Fruit fly (Drosophila melanogaster) whole organism, prepupa: ENCODE measurements around the gene CG15047.

Experiments
- Blimp-1 ChIP-seq: fragments of 200-800 bp; sonication (Bioruptor generic); optimal IDR thresholded peaks from 3 replicates; lab custom pipeline; 2017; ENCODE audit warnings: missing biosample characterization, missing genetic modification characterization, mild to moderate bottlenecking, moderate library complexity, missing genetic modification reagents
- CG10631 ChIP-seq: fragments of 200-800 bp; sonication (Bioruptor generic); optimal IDR thresholded peaks from 2 replicates; lab custom pipeline; 2016; ENCODE audit warnings: missing biosample characterization, missing genetic modification characterization
- CG11294 ChIP-seq: fragments of 200-800 bp; sonication (Bioruptor generic); IDR thresholded peaks from 2 replicates; pipeline ENCODE4 v1.3.6; 2022; ENCODE audit warnings: missing biosample characterization, missing genetic modification characterization
- CG15336 ChIP-seq: fragments of 200-800 bp; sonication (Bioruptor generic); IDR thresholded peaks from 2 replicates; pipeline ENCODE4 v1.3.6; 2022; ENCODE audit warnings: missing biosample characterization, missing genetic modification characterization
- CG3032 ChIP-seq: fragments of 200-800 bp; optimal IDR thresholded peaks from 2 replicates; lab custom pipeline; 2019; ENCODE audit warnings: missing biosample characterization, mild to moderate bottlenecking, missing genetic modification characterization, moderate library complexity
- CG31627 ChIP-seq: fragments of 200-800 bp; sonication (Bioruptor generic); optimal IDR thresholded peaks from 3 replicates; lab custom pipeline; 2016; ENCODE audit warnings: missing biosample characterization, missing genetic modification characterization
- CG32006 ChIP-seq: fragments of 200-800 bp; sonication (Bioruptor generic); optimal IDR thresholded peaks from 3 replicates; lab custom pipeline; 2017; ENCODE audit warnings: missing biosample characterization, mild to moderate bottlenecking, missing genetic modification characterization
- CG34406 ChIP-seq: fragments of 200-800 bp; sonication (Bioruptor generic); optimal IDR thresholded peaks from 3 replicates; lab custom pipeline; 2016; ENCODE audit warnings: missing biosample characterization, missing genetic modification characterization
- CG4318 ChIP-seq: fragments of 200-800 bp; sonication (Bioruptor generic); optimal IDR thresholded peaks from 3 replicates; lab custom pipeline; 2017; ENCODE audit warnings: missing biosample characterization, mild to moderate bottlenecking, missing genetic modification characterization
- CG6163 ChIP-seq: fragments of 200-800 bp; sonication (Bioruptor generic); IDR thresholded peaks from 3 replicates; pipeline ENCODE4 v1.3.6; 2022; ENCODE audit warnings: missing biosample characterization, missing genetic modification characterization
- CG6792 ChIP-seq: fragments of 200-800 bp; sonication (Bioruptor generic); optimal IDR thresholded peaks from 3 replicates; lab custom pipeline; 2016; ENCODE audit warnings: missing biosample characterization, missing genetic modification characterization
- CG6854 ChIP-seq: fragments of 200-800 bp; sonication (Bioruptor generic); optimal IDR thresholded peaks from 2 replicates; lab custom pipeline; 2017; ENCODE audit warnings: missing biosample characterization, mild to moderate bottlenecking, missing genetic modification characterization
- CG7368 ChIP-seq: fragments of 200-800 bp; sonication (Bioruptor generic); optimal IDR thresholded peaks from 3 replicates; lab custom pipeline; 2016; ENCODE audit warnings: missing biosample characterization, missing genetic modification characterization
- CG8119 ChIP-seq: fragments of 200-800 bp; sonication (Bioruptor generic); IDR thresholded peaks from 3 replicates; pipeline ENCODE4 v1.3.6; 2022; ENCODE audit warnings: missing biosample characterization, missing genetic modification characterization
- CG8319 ChIP-seq: fragments of 200-800 bp; sonication (Bioruptor generic); optimal IDR thresholded peaks from 3 replicates; lab custom pipeline; 2016; ENCODE audit warnings: missing biosample characterization, missing genetic modification characterization
- Eip75B ChIP-seq: fragments of 200-800 bp; sonication (Bioruptor generic); optimal IDR thresholded peaks from 3 replicates; lab custom pipeline; 2016; ENCODE audit warnings: missing biosample characterization, missing genetic modification characterization
- Eip78C ChIP-seq: fragments of 200-800 bp; sonication (Bioruptor generic); peaks from one replicate; lab custom pipeline; 2016; ENCODE audit warnings: missing biosample characterization, missing genetic modification characterization
- Ets21C ChIP-seq: fragments of 200-800 bp; sonication (Bioruptor generic); optimal IDR thresholded peaks from 3 replicates; lab custom pipeline; 2016; ENCODE audit warnings: missing biosample characterization, missing genetic modification characterization
- Ets96B ChIP-seq: fragments of 200-800 bp; optimal IDR thresholded peaks from 2 replicates; lab custom pipeline; 2019; ENCODE audit warnings: missing biosample characterization, mild to moderate bottlenecking, missing genetic modification characterization, moderate library complexity
- Hr38 ChIP-seq: sonication (Bioruptor generic); optimal IDR thresholded peaks from 2 replicates; lab custom pipeline; 2016; ENCODE audit warnings: missing biosample characterization, missing genetic modification characterization
- Hr39 ChIP-seq: fragments of 200-800 bp; sonication (Bioruptor generic); optimal IDR thresholded peaks from 2 replicates; lab custom pipeline; 2016; ENCODE audit warnings: missing biosample characterization, missing genetic modification characterization
- Hr4 ChIP-seq: fragments of 200-800 bp; sonication (Bioruptor generic); optimal IDR thresholded peaks from 3 replicates; lab custom pipeline; 2016; ENCODE audit warnings: missing biosample characterization, missing genetic modification characterization
- Lpt ChIP-seq: fragments of 200-800 bp; sonication (Bioruptor generic); optimal IDR thresholded peaks from 3 replicates; lab custom pipeline; 2016; ENCODE audit warnings: missing biosample characterization, missing genetic modification characterization
- OdsH ChIP-seq: fragments of 200-800 bp; sonication (Bioruptor generic); optimal IDR thresholded peaks from 3 replicates; lab custom pipeline; 2016; ENCODE audit warnings: missing biosample characterization, missing genetic modification characterization
- Sox15 ChIP-seq: fragments of 200-800 bp; sonication (Bioruptor generic); optimal IDR thresholded peaks from 3 replicates; lab custom pipeline; 2016; ENCODE audit warnings: missing biosample characterization, missing genetic modification characterization
- achi ChIP-seq: fragments of 200-800 bp; sonication (Bioruptor generic); optimal IDR thresholded peaks from 3 replicates; lab custom pipeline; 2016; ENCODE audit warnings: missing biosample characterization, missing genetic modification characterization
- dac ChIP-seq: fragments of 200-800 bp; sonication (Bioruptor generic); optimal IDR thresholded peaks from 2 replicates; lab custom pipeline; 2017; ENCODE audit warnings: missing biosample characterization, mild to moderate bottlenecking, missing genetic modification characterization
- dsx ChIP-seq: fragments of 200-800 bp; optimal IDR thresholded peaks from 3 replicates; lab custom pipeline; 2019; ENCODE audit warnings: missing biosample characterization, mild to moderate bottlenecking, missing genetic modification characterization, moderate library complexity; ENCODE audit not compliant: poor library complexity, severe bottlenecking
- eg ChIP-seq: fragments of 200-800 bp; sonication (Bioruptor generic); IDR thresholded peaks from 3 replicates; pipeline ENCODE4 v1.3.6; 2022; ENCODE audit warnings: missing biosample characterization, missing genetic modification characterization
- esn ChIP-seq: fragments of 200-800 bp; sonication (Bioruptor generic); optimal IDR thresholded peaks from 2 replicates; lab custom pipeline; 2016; ENCODE audit warnings: missing biosample characterization, mild to moderate bottlenecking, missing genetic modification characterization, moderate library complexity
- fd59A ChIP-seq: fragments of 200-800 bp; sonication (Bioruptor generic); optimal IDR thresholded peaks from 2 replicates; lab custom pipeline; 2017; ENCODE audit warnings: missing biosample characterization, mild to moderate bottlenecking, missing genetic modification characterization, missing genetic modification reagents
- fd85E ChIP-seq: fragments of 200-800 bp; sonication (Bioruptor generic); optimal IDR thresholded peaks from 3 replicates; lab custom pipeline; 2016; ENCODE audit warnings: missing biosample characterization, missing genetic modification characterization
- fkh ChIP-seq: fragments of 200-800 bp; sonication (Bioruptor generic); optimal IDR thresholded peaks from 3 replicates; lab custom pipeline; 2017; ENCODE audit warnings: missing biosample characterization, mild to moderate bottlenecking, missing genetic modification characterization, moderate library complexity
- net ChIP-seq: fragments of 200-800 bp; sonication (Bioruptor generic); optimal IDR thresholded peaks from 3 replicates; lab custom pipeline; 2016; ENCODE audit warnings: missing biosample characterization, missing genetic modification characterization
- pdm3 ChIP-seq: fragments of 200-800 bp; sonication (Bioruptor generic); optimal IDR thresholded peaks from 3 replicates; lab custom pipeline; 2016; ENCODE audit warnings: missing biosample characterization, missing genetic modification characterization
- ss ChIP-seq, 2 experiments: fragments of 200-800 bp; sonication (Bioruptor generic); optimal IDR thresholded peaks; 2 replicates in 1 of 2; 3 replicates in 1 of 2; lab custom pipeline; 2017 to 2018; ENCODE audit warnings: mild to moderate bottlenecking in 2 of 2, missing biosample characterization in 2 of 2, missing genetic modification characterization in 2 of 2, moderate library complexity in 1 of 2
- svp ChIP-seq: fragments of 200-800 bp; sonication (Bioruptor generic); peaks from one replicate; lab custom pipeline; 2016; ENCODE audit warnings: missing biosample characterization, missing genetic modification characterization
- topi ChIP-seq: fragments of 200-800 bp; sonication (Bioruptor generic); optimal IDR thresholded peaks from 3 replicates; lab custom pipeline; 2016; ENCODE audit warnings: missing biosample characterization, missing genetic modification characterization
- vri ChIP-seq: fragments of 200-800 bp; sonication (Bioruptor generic); optimal IDR thresholded peaks from 3 replicates; lab custom pipeline; 2016; ENCODE audit warnings: missing biosample characterization, mild to moderate bottlenecking, missing genetic modification characterization

The CG15047 gene

dm6 chrX:18517415-18517814, 11.1 kb upstream of the CG15047 start (continued):
- TF ChIP-seq CG6792 (GFP tag; lab: Kevin White, UChicago) (peak; percentile 17), CG10631 (no peak), CG8319 (GFP tag; lab: Kevin White, UChicago) (no peak), CG34406 (GFP tag; lab: Kevin White, UChicago) (no peak), dac (GFP tag; lab: Kevin White, UChicago) (peak; percentile 52), pdm3 (GFP tag; lab: Kevin White, UChicago) (peak; percentile 30), CG11294 (GFP tag; lab: Robert Waterston, UW) (no peak)

- TF ChIP-seq CG31627 (GFP tag; lab: Kevin White, UChicago): no peak
- TF ChIP-seq CG6163 (GFP tag; lab: Robert Waterston, UW): no peak
- TF ChIP-seq topi (GFP tag; lab: Kevin White, UChicago): no peak
- peak; percentile 15 for TF ChIP-seq Eip78C (GFP tag; lab: Kevin White, UChicago)
These were observed 8.1 kb upstream of the CG15047 start for dm6 chrX:18520360-18520759.

dm6 chrX:18522395-18523104, 5.9 kb upstream of the CG15047 start, which contains the start of gene CG6481:
TSS of gene CG6481 (minus strand) at chrX:18522445.
- TF ChIP-seq CG6854 (GFP tag; lab: Kevin White, UChicago): no peak
- TF ChIP-seq eg: 0 out of 3 replicates have a peak, but pooled peaks have one; percentile 16
- no peak for TF ChIP-seq topi (GFP tag; lab: Kevin White, UChicago)
- no peak for TF ChIP-seq CG8119 (GFP tag; lab: Robert Waterston, UW)
- TF ChIP-seq Eip78C (GFP tag; lab: Kevin White, UChicago): peak; percentile 56
- TF ChIP-seq vri: no peak
- TF ChIP-seq Hr39 (GFP tag; lab: Kevin White, UChicago): no peak

dm6 chrX:18523146-18523812, 5.2 kb upstream of the CG15047 start:
- TF ChIP-seq Hr39 (GFP tag; lab: Kevin White, UChicago) (no peak), CG15336 (GFP tag; lab: Robert Waterston, UW) (no peak), Ets96B (tag; lab: Kevin White, UChicago) (no peak), svp (GFP tag; lab: Kevin White, UChicago) (peak; percentile 59), CG6163 (GFP tag; lab: Robert Waterston, UW) (no peak), dsx (no peak), Eip78C (GFP tag; lab: Kevin White, UChicago) (peak; percentile 35)

dm6 chrX:18524594-18525266, 3.8 kb upstream of the CG15047 start:
- TF ChIP-seq topi (GFP tag; lab: Kevin White, UChicago): peak; percentile 31
- TF ChIP-seq vri: no peak
- TF ChIP-seq Ets21C (GFP tag; lab: Kevin White, UChicago): no peak
- peak; percentile 47 for TF ChIP-seq pdm3 (GFP tag; lab: Kevin White, UChicago)
- TF ChIP-seq svp (GFP tag; lab: Kevin White, UChicago): peak; percentile 77
- no peak for TF ChIP-seq fd85E
- peak; percentile 44 for TF ChIP-seq Hr4
- TF ChIP-seq net (GFP tag; lab: Kevin White, UChicago): peak; percentile 52
- TF ChIP-seq esn (GFP tag; lab: Kevin White, UChicago): peak; percentile 41
- peak; percentile 46 for TF ChIP-seq Ets96B (tag; lab: Kevin White, UChicago)
- TF ChIP-seq fd59A (GFP tag; lab: Kevin White, UChicago): peak; percentile 40
- TF ChIP-seq CG31627 (GFP tag; lab: Kevin White, UChicago): peak; percentile 5
- TF ChIP-seq Eip75B: peak; percentile 51
- peak; percentile 37 for TF ChIP-seq OdsH (GFP tag; lab: Kevin White, UChicago)
- TF ChIP-seq dac (GFP tag; lab: Kevin White, UChicago): no peak
- TF ChIP-seq Sox15 (GFP tag; lab: Kevin White, UChicago): peak; percentile 14
- TF ChIP-seq achi (GFP tag; lab: Kevin White, UChicago): peak; percentile 33
- TF ChIP-seq CG7368 (GFP tag; lab: Kevin White, UChicago): no peak
- peak; percentile 65 for TF ChIP-seq CG32006
- peak; percentile 23 for TF ChIP-seq CG34406 (GFP tag; lab: Kevin White, UChicago)
- no peak for TF ChIP-seq Lpt
- TF ChIP-seq CG4318 (GFP tag; lab: Kevin White, UChicago): no peak
- peak; percentile 48 to 62 for TF ChIP-seq ss (GFP tag; optimal IDR thresholded peaks at IDR 0.05; lab: Kevin White, UChicago)
- TF ChIP-seq CG3032: peak; percentile 49
- no peak for TF ChIP-seq Blimp-1 (GFP tag; lab: Kevin White, UChicago)
- no peak for TF ChIP-seq fkh
- TF ChIP-seq Hr38: no peak
